Worm (Caenorhabditis elegans) whole organism, early embryonic: ENCODE results near the gene ncap-1.

Experiments used
- B0310.2 ChIP-seq: sonication (generic microtip); optimal IDR thresholded peaks from 2 replicates; lab custom pipeline; 2016; ENCODE audit warnings: mild to moderate bottlenecking, missing genetic modification characterization, missing compliant biosample characterization
- F13C5.2 ChIP-seq: sonication (generic microtip); optimal IDR thresholded peaks from 2 replicates; lab custom pipeline; 2017; ENCODE audit warnings: mild to moderate bottlenecking, missing genetic modification characterization, inconsistent platforms, missing compliant biosample characterization
- aly-1 ChIP-seq: sonication (generic microtip); optimal IDR thresholded peaks from 2 replicates; lab custom pipeline; 2016; ENCODE audit warnings: missing genetic modification characterization, missing compliant biosample characterization
- ama-1 ChIP-seq: fragments of 150-350 bp; optimal IDR thresholded peaks from 2 replicates; lab custom pipeline; 2014
- ceh-13 ChIP-seq: fragments of 200-800 bp; sonication (Bioruptor generic); optimal IDR thresholded peaks from 2 replicates; lab custom pipeline; 2018; ENCODE audit warnings: mild to moderate bottlenecking, missing genetic modification characterization, missing compliant biosample characterization
- ceh-36 ChIP-seq: sonication (generic microtip); optimal IDR thresholded peaks from 2 replicates; lab custom pipeline; 2016; ENCODE audit warnings: missing genetic modification characterization, inconsistent platforms, missing compliant biosample characterization
- ets-7 ChIP-seq: sonication (generic microtip); optimal IDR thresholded peaks from 2 replicates; lab custom pipeline; 2016; ENCODE audit warnings: missing genotype, missing genetic modification characterization, missing compliant biosample characterization
- flt-1 ChIP-seq: fragments of 200-800 bp; sonication (Bioruptor generic); IDR thresholded peaks from 2 replicates; pipeline ENCODE4 v1.3.6; 2022; ENCODE audit warnings: missing genetic modification characterization, missing compliant biosample characterization
- hmbx-1 ChIP-seq: sonication (generic microtip); optimal IDR thresholded peaks from 2 replicates; lab custom pipeline; 2016; ENCODE audit warnings: mild to moderate bottlenecking, missing genetic modification characterization, missing compliant biosample characterization
- hmg-4 ChIP-seq: fragments of 200-800 bp; sonication (Bioruptor generic); optimal IDR thresholded peaks from 2 replicates; lab custom pipeline; 2018; ENCODE audit warnings: mild to moderate bottlenecking, missing genetic modification characterization, missing compliant biosample characterization
- hnd-1 ChIP-seq: sonication (generic microtip); optimal IDR thresholded peaks from 2 replicates; lab custom pipeline; 2016; ENCODE audit warnings: missing genetic modification characterization, missing compliant biosample characterization
- pes-1 ChIP-seq: fragments of 200-800 bp; sonication (Bioruptor generic); IDR thresholded peaks from 2 replicates; pipeline ENCODE4 v1.3.6; 2022; ENCODE audit warnings: missing genetic modification reagents, missing genetic modification characterization, missing compliant biosample characterization
- scrt-1 ChIP-seq: fragments of 200-800 bp; sonication (Bioruptor generic); IDR thresholded peaks from 2 replicates; pipeline ENCODE4 v1.3.6; 2022; ENCODE audit warnings: missing genetic modification characterization, missing compliant biosample characterization
- sea-1 ChIP-seq: fragments of 200-800 bp; sonication (Bioruptor generic); conservative IDR thresholded peaks from 2 replicates; pipeline ENCODE4 v1.3.6; 2022; ENCODE audit warnings: missing genetic modification characterization, missing compliant biosample characterization
- tbx-11 ChIP-seq: fragments of 200-800 bp; sonication (Bioruptor generic); IDR thresholded peaks from 2 replicates; pipeline ENCODE4 v1.3.6; 2022; ENCODE audit warnings: missing genetic modification characterization, missing compliant biosample characterization
- tbx-37 ChIP-seq: fragments of 200-800 bp; sonication (Bioruptor generic); conservative IDR thresholded peaks from 2 replicates; pipeline ENCODE4 v1.3.6; 2022; ENCODE audit warnings: missing genetic modification reagents, missing genetic modification characterization, missing compliant biosample characterization
- tra-4 ChIP-seq: sonication (generic microtip); optimal IDR thresholded peaks from 2 replicates; lab custom pipeline; 2017; ENCODE audit warnings: missing genetic modification characterization, missing compliant biosample characterization

ncap-1 gene

DNA sequence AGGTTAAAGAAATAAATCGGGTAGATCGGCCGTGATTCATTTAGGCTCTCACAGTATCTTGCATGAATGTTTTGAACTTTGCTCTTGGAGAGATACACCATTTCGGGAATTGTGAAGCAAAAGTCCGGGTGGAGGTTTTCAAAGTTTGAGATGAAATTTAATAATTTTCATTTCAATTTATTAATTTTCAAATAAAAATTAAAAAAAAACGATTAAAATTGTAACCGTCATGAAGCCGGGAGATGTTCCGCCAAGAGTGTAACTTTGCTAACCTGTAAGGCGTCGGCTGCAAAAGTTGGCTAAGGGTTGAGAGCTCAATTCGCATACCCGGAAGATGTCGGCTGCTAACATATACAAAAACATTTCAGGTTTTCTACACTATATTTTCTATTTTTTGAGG, 15.2 kb upstream of the ncap-1 start, which contains the start of gene irld-67:
irld-67 (minus strand) TSS at position 101 of the 400 bp plus-strand sequence.
- no peak for TF ChIP-seq scrt-1 (GFP tag; lab: Robert Waterston, UW)
- TF ChIP-seq tbx-37 (GFP tag; lab: Robert Waterston, UW), result no peak
- no peak for TF ChIP-seq tra-4 (tag; lab: Kevin White, UChicago)
- TF ChIP-seq sea-1 (GFP tag; lab: Robert Waterston, UW), result no peak
- no peak for TF ChIP-seq ceh-36 (tag; lab: Kevin White, UChicago)
- no peak for TF ChIP-seq B0310.2 (tag; lab: Kevin White, UChicago)
- no peak for TF ChIP-seq hmg-4 (GFP tag; lab: Kevin White, UChicago)
- no peak for TF ChIP-seq F13C5.2 (tag; lab: Kevin White, UChicago)
- no peak for TF ChIP-seq tbx-11 (GFP tag; lab: Robert Waterston, UW)
- no peak for TF ChIP-seq ama-1 (lab: Kevin White, UChicago)
- TF ChIP-seq ceh-13 (GFP tag; lab: Kevin White, UChicago), result no peak
- TF ChIP-seq hmbx-1 (tag; lab: Kevin White, UChicago), result no peak
- TF ChIP-seq flt-1 (GFP tag; lab: Robert Waterston, UW), result no peak
- TF ChIP-seq ets-7 (tag; lab: Kevin White, UChicago), result no peak
- TF ChIP-seq hnd-1 (tag; lab: Kevin White, UChicago), result no peak
- no peak for TF ChIP-seq pes-1 (GFP tag; lab: Robert Waterston, UW)
- no peak for TF ChIP-seq aly-1

DNA sequence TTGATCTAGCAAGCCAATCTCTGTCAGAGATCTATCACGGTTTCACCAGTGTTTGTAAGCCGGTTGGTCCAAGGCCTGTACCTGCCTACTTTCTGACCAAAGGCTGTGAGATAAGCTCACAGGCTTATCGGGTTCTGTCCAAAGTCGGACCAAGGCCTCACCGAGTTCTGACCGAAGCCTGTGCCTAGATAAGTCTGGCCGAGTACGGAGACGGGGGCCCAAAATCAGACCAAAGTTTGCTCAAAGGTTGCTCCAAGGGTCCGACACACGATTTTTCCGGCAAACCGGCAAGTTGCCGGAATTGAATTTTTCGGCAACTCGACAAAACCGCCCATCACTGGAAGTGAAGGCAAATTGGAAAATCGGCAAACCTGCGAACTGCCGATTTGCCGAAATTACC, 12.4 kb upstream of the ncap-1 start:
- TF ChIP-seq F13C5.2 (tag; lab: Kevin White, UChicago) (no peak), tbx-37 (GFP tag; lab: Robert Waterston, UW) (no peak), hmbx-1 (tag; lab: Kevin White, UChicago) (no peak), ama-1 (lab: Kevin White, UChicago) (no peak), B0310.2 (tag; lab: Kevin White, UChicago) (no peak)

DNA sequence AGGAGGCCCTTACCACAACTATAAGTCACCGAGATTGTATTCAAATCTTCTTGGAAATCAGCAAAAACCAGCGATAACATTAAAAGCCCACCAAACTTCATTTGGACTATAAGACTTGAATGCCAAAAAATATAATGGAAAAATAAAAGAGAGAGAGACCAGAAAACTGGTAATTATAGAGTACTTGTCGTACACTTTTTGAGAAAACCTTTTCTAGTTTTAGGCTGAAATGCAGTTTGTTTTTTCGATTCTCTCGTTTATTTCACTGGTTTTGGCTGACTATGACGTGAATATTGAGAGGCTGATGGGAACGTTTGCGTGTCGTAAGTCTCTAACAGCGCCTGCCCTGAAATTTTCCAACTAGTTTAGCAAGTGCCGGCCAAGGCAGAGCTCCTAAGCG, 11.4 kb upstream of the ncap-1 start, which contains the start of the genes irld-64 and irld-63:
irld-64 (minus strand) TSS at position 101 of the 400 bp plus-strand sequence.
irld-63 (plus strand) TSS at position 230 of the 400 bp plus-strand sequence.
- TF ChIP-seq aly-1 (no peak), F13C5.2 (tag; lab: Kevin White, UChicago) (no peak), tbx-37 (GFP tag; lab: Robert Waterston, UW) (no peak), hnd-1 (tag; lab: Kevin White, UChicago) (no peak), hmg-4 (GFP tag; lab: Kevin White, UChicago) (no peak), sea-1 (GFP tag; lab: Robert Waterston, UW) (no peak), flt-1 (GFP tag; lab: Robert Waterston, UW) (no peak), tbx-11 (GFP tag; lab: Robert Waterston, UW) (no peak), ama-1 (lab: Kevin White, UChicago) (no peak), hmbx-1 (tag; lab: Kevin White, UChicago) (no peak), scrt-1 (GFP tag; lab: Robert Waterston, UW) (no peak)

DNA sequence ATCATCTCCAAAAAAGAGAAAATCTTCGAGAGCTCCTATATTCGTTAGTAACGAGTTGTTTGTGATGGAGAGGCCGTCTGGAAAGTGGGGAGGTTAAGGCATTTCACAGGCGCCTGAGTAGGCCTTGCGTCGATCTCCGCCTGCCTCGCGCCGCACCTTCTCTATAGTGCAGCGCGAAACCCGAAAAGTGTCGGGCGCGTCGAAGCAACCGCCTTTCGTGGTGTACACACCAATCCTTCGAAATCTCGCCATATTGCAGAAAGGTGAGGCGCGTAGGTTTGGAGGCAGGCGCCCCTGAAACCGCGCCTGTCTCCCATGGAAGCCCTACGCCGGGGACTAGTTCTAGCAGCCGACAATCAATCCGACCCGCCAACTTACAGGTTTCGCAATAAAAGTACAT, 10.7 kb upstream of the ncap-1 start:
- TF ChIP-seq tbx-11 (GFP tag; lab: Robert Waterston, UW) (no peak), ceh-13 (GFP tag; lab: Kevin White, UChicago) (no peak), flt-1 (GFP tag; lab: Robert Waterston, UW) (no peak), F13C5.2 (tag; lab: Kevin White, UChicago) (no peak), hnd-1 (tag; lab: Kevin White, UChicago) (no peak), hmg-4 (GFP tag; lab: Kevin White, UChicago) (no peak), ets-7 (tag; lab: Kevin White, UChicago) (no peak), tra-4 (tag; lab: Kevin White, UChicago) (no peak), aly-1 (no peak), ceh-36 (tag; lab: Kevin White, UChicago) (no peak), hmbx-1 (tag; lab: Kevin White, UChicago) (no peak)

DNA sequence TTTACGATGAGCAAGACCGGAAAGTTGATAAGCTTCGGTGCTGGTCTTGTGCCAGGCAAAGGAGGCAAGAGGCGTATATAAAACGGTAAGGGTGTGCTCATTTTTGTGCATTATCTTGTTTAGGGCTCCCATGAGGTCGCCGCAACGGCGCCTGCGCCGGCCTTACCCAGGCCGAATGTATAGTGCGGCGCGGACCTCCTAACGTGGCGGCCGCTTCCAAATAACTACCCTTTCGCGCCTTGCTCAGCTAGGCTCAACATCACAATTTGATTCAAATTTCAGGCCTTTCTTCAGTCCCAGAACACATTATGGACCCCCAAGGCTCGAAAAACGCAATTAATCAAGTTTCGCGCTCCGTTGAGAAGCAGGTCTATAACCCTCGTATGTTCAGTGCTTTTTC, 8.4 kb upstream of the ncap-1 start, which contains the start of the genes ZK355.3 and ZK355.8:
ZK355.3 (minus strand) TSS at position 101 of the 400 bp plus-strand sequence.
ZK355.8 (plus strand) TSS at position 272 of the 400 bp plus-strand sequence.
- TF ChIP-seq pes-1 (GFP tag; lab: Robert Waterston, UW) (no peak), sea-1 (GFP tag; lab: Robert Waterston, UW) (0 out of 2 replicates have a peak, but pooled peaks have one; percentile 36)

DNA sequence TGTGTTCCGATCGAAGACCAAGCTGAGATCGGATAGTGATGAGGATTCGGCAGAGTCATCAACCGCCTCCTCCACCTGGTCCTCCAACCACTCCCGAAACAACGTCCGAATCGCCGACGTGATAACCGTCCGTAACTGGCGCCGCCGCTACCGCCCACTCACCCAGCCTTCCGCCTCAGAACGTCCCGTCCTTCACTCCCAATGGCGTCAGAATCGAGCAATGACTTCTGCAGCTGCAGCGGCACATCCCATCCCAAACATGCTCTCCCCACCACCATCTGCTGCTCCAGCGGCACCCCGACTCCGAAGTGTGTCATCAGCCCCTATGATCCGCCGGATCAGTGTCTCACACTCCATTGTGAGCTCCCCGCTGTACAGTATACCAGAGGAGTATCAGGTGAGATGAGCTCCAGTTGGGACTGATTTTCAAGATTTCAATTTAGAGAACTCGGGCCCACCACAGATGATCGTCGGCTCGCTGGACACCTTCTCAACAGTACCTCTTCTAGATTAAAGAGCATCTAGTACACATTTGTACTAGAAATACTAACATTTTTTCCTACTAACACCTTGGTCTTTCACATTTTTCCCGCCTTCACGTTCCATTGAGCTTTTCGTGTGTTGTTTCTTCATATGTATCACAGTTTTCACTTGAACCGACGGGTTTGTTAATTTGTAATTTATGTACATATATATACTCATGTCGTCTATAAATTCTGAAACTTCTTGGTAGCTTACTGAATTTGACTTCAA, 6.9 kb upstream of the ncap-1 start:
- no peak for TF ChIP-seq B0310.2 (tag; lab: Kevin White, UChicago)
- TF ChIP-seq hmbx-1 (tag; lab: Kevin White, UChicago), result no peak
- no peak for TF ChIP-seq flt-1 (GFP tag; lab: Robert Waterston, UW)
- TF ChIP-seq pes-1 (GFP tag; lab: Robert Waterston, UW), result no peak
- no peak for TF ChIP-seq ama-1 (lab: Kevin White, UChicago)
- no peak for TF ChIP-seq tra-4 (tag; lab: Kevin White, UChicago)
- TF ChIP-seq F13C5.2 (tag; lab: Kevin White, UChicago), result no peak
- no peak for TF ChIP-seq scrt-1 (GFP tag; lab: Robert Waterston, UW)
- no peak for TF ChIP-seq ets-7 (tag; lab: Kevin White, UChicago)

DNA sequence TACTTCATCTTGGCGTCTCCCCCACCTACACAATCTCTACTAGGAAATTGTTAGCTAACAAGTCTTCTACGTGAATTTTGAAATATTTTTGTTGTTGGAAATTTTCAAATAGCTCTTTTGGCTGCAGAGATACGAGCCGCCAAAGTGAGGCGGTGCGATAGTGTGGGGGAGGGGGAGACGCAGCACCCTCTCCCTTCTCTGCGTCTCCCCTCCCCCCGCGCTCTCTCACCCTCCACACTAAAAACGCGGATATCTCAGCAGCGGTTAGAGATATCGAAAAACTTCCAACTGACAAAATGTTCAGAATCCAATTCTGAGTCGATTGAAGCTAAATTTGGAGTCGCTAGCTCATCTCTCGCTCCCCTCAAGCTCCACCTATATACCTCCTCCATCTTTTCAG, 5.9 kb upstream of the ncap-1 start:
- TF ChIP-seq hmbx-1 (tag; lab: Kevin White, UChicago), result no peak
